Fruit fly (Drosophila melanogaster): ENCODE results near the gene Ho.

The Ho gene

dm6 chr3R:11649449-11649848 is 30.1 kb upstream of the Ho start (continued):
- TF ChIP-seq topi (GFP tag; optimal IDR thresholded peaks at IDR 0.05) (peak; percentile 89), Sox15 (GFP tag; optimal IDR thresholded peaks at IDR 0.05) (peak; percentile 90), Sox14 (GFP tag; optimal IDR thresholded peaks at IDR 0.05) (peak; percentile 84), CG15336 (GFP tag; IDR thresholded peaks at IDR 0.05) (peak; percentile 86), Met (GFP tag; optimal IDR thresholded peaks at IDR 0.05) (peak; percentile 87), CG8119 (GFP tag; IDR thresholded peaks at IDR 0.05) (peak; percentile 81), CG16779 (tag; optimal IDR thresholded peaks at IDR 0.05) (peak; percentile 59), achi (GFP tag; optimal IDR thresholded peaks at IDR 0.05) (peak; percentile 84), CG1621 (tag; optimal IDR thresholded peaks at IDR 0.05) (peak; percentile 66), Eip75B (GFP tag; optimal IDR thresholded peaks at IDR 0.05) (peak; percentile 82), lz (GFP tag; optimal IDR thresholded peaks at IDR 0.05) (peak; percentile 90), vri (GFP tag; optimal IDR thresholded peaks at IDR 0.05) (peak; percentile 73), svp (GFP tag) (peak; percentile 94), CG6854 (GFP tag; optimal IDR thresholded peaks at IDR 0.05) (peak; percentile 52), Hr4 (GFP tag; optimal IDR thresholded peaks at IDR 0.05) (peak; percentile 93), fd59A (GFP tag; optimal IDR thresholded peaks at IDR 0.05) (peak; percentile 70), Hr39 (GFP tag; optimal IDR thresholded peaks at IDR 0.05) (peak; percentile 95), CG11294 (GFP tag; IDR thresholded peaks at IDR 0.05) (peak; percentile 81), Gug (GFP tag; IDR thresholded peaks at IDR 0.05) (peak; percentile 83), Ets21C (GFP tag; optimal IDR thresholded peaks at IDR 0.05) (peak; percentile 88), Hr38 (GFP tag; optimal IDR thresholded peaks at IDR 0.05) (peak; percentile 61), Lpt (GFP tag; optimal IDR thresholded peaks at IDR 0.05) (peak; percentile 73), CG9139 (GFP tag; optimal IDR thresholded peaks at IDR 0.05) (peak; percentile 37), CG6808 (GFP tag; optimal IDR thresholded peaks at IDR 0.05) (peak; percentile 73), net (GFP tag; optimal IDR thresholded peaks at IDR 0.05) (peak; percentile 86), fd85E (GFP tag; optimal IDR thresholded peaks at IDR 0.05) (peak; percentile 59), CG8632 (GFP tag; optimal IDR thresholded peaks at IDR 0.05) (peak; percentile 80), CG10631 (GFP tag; optimal IDR thresholded peaks at IDR 0.05) (peak; percentile 79)

- TF ChIP-seq achi (GFP tag; optimal IDR thresholded peaks at IDR 0.05) (peak; percentile 57), CG6792 (GFP tag; optimal IDR thresholded peaks at IDR 0.05) (peak; percentile 12), Eip78C (GFP tag) (peak; percentile 70), CG3919 (GFP tag; optimal IDR thresholded peaks at IDR 0.05) (peak; percentile 56), Blimp-1 (GFP tag; optimal IDR thresholded peaks at IDR 0.05) (no peak), Sox14 (GFP tag; optimal IDR thresholded peaks at IDR 0.05) (peak; percentile 41), CG11294 (GFP tag; IDR thresholded peaks at IDR 0.05) (no peak), svp (GFP tag) (peak; percentile 52), CG32006 (GFP tag; optimal IDR thresholded peaks at IDR 0.05) (peak; percentile 43), dsx (GFP tag; optimal IDR thresholded peaks at IDR 0.05; ENCODE audit: poor library complexity, severe bottlenecking) (no peak), vri (GFP tag; optimal IDR thresholded peaks at IDR 0.05) (peak; percentile 10), CG11762 (GFP tag; optimal IDR thresholded peaks at IDR 0.05; ENCODE audit: insufficient read depth) (no peak), CG8319 (GFP tag; optimal IDR thresholded peaks at IDR 0.05) (peak; percentile 45), Eip93F (GFP tag; optimal IDR thresholded peaks at IDR 0.05) (peak; percentile 38), CG8632 (GFP tag; optimal IDR thresholded peaks at IDR 0.05) (no peak), Hr4 (GFP tag; optimal IDR thresholded peaks at IDR 0.05) (peak; percentile 45), CG3032 (tag; optimal IDR thresholded peaks at IDR 0.05) (peak; percentile 56), Gug (GFP tag; IDR thresholded peaks at IDR 0.05) (peak; percentile 41; the same call in 1 of the 2 replicates), Sox15 (GFP tag; optimal IDR thresholded peaks at IDR 0.05) (peak; percentile 22), OdsH (GFP tag; optimal IDR thresholded peaks at IDR 0.05) (peak; percentile 58), CG34406 (GFP tag; optimal IDR thresholded peaks at IDR 0.05) (no peak), CG15336 (GFP tag; IDR thresholded peaks at IDR 0.05) (no peak), Met (GFP tag; optimal IDR thresholded peaks at IDR 0.05) (peak; percentile 60), Ets96B (tag; optimal IDR thresholded peaks at IDR 0.05) (peak; percentile 36), Eip75B (GFP tag; optimal IDR thresholded peaks at IDR 0.05) (peak; percentile 42), Smox (GFP tag; optimal IDR thresholded peaks at IDR 0.05) (peak; percentile 29), net (GFP tag; optimal IDR thresholded peaks at IDR 0.05) (peak; percentile 23), CG16779 (tag; optimal IDR thresholded peaks at IDR 0.05) (no peak), CG6854 (GFP tag; optimal IDR thresholded peaks at IDR 0.05) (no peak), fd85E (GFP tag; optimal IDR thresholded peaks at IDR 0.05) (no peak), fkh (GFP tag; optimal IDR thresholded peaks at IDR 0.05) (peak; percentile 75), Ets21C (GFP tag; optimal IDR thresholded peaks at IDR 0.05) (peak; percentile 13), CG10631 (GFP tag; optimal IDR thresholded peaks at IDR 0.05) (peak; percentile 48), CG9139 (GFP tag; optimal IDR thresholded peaks at IDR 0.05) (no peak), lz (GFP tag; optimal IDR thresholded peaks at IDR 0.05) (peak; percentile 45), CG31627 (GFP tag; optimal IDR thresholded peaks at IDR 0.05) (peak; percentile 38), CG10669 (GFP tag; optimal IDR thresholded peaks at IDR 0.05) (peak; percentile 1)
Observed at dm6 chr3R:11650105-11651039, 29.2 kb upstream of the Ho start, which contains the start of the genes Csk and Elp1. TSS of gene Csk (minus strand) at chr3R:11650706. TSS of gene Elp1 (plus strand) at chr3R:11650971.
